Fruit fly (Drosophila melanogaster) whole organism, pupa: ENCODE data around the gene CG9356.

ENCODE experiments used
- CG12605 ChIP-seq: fragments of 200-800 bp; sonication (Bioruptor generic); IDR thresholded peaks from 2 replicates; pipeline ENCODE4 v1.3.6; 2022; ENCODE audit warnings: missing biosample characterization, missing genetic modification characterization
- CG17806 ChIP-seq: fragments of 200-800 bp; sonication (Bioruptor generic); optimal IDR thresholded peaks from 2 replicates; lab custom pipeline; 2018; ENCODE audit warnings: missing biosample characterization, mild to moderate bottlenecking, missing genetic modification characterization, moderate library complexity
- CG4496 ChIP-seq: fragments of 200-800 bp; sonication (Bioruptor generic); IDR thresholded peaks from 3 replicates; pipeline ENCODE4 v1.3.6; 2022; ENCODE audit warnings: missing biosample characterization, missing genetic modification characterization
- CG8301 ChIP-seq: fragments of 200-800 bp; sonication (Bioruptor generic); optimal IDR thresholded peaks from 2 replicates; lab custom pipeline; 2018; ENCODE audit warnings: missing biosample characterization, mild to moderate bottlenecking, missing genetic modification characterization
- CG9948 ChIP-seq: fragments of 200-800 bp; sonication (Bioruptor generic); optimal IDR thresholded peaks from 2 replicates; lab custom pipeline; 2018; ENCODE audit warnings: missing biosample characterization, mild to moderate bottlenecking, missing genetic modification characterization, moderate library complexity
- EcR ChIP-seq: fragments of 200-800 bp; sonication (Bioruptor generic); optimal IDR thresholded peaks from 3 replicates; lab custom pipeline; 2019; ENCODE audit warnings: missing biosample characterization, missing genetic modification characterization, mild to moderate bottlenecking, moderate library complexity, missing genetic modification reagents
- Pif1A ChIP-seq: fragments of 200-800 bp; sonication (Bioruptor generic); optimal IDR thresholded peaks from 3 replicates; lab custom pipeline; 2016; ENCODE audit warnings: missing biosample characterization, missing genetic modification characterization
- fd96Ca ChIP-seq: fragments of 200-800 bp; sonication (Bioruptor generic); IDR thresholded peaks from 3 replicates; pipeline ENCODE4 v1.3.6; 2022; ENCODE audit warnings: missing biosample characterization, missing genetic modification characterization
- gl ChIP-seq: fragments of 200-800 bp; sonication (Bioruptor generic); optimal IDR thresholded peaks from 2 replicates; lab custom pipeline; 2018; ENCODE audit warnings: missing biosample characterization, mild to moderate bottlenecking, missing genetic modification characterization

dm6 chr3R:9448320-9448719 is 44.3 kb upstream of the CG9356 start:
- TF ChIP-seq gl (no peak), CG9948 (tag; lab: Kevin White, UChicago) (no peak), CG8301 (no peak), EcR (no peak), Pif1A (GFP tag; lab: Kevin White, UChicago) (no peak), CG12605 (GFP tag; lab: Robert Waterston, UW) (no peak), CG4496 (GFP tag; lab: Robert Waterston, UW) (no peak), fd96Ca (GFP tag; lab: Robert Waterston, UW) (no peak), CG17806 (no peak)
